Worm (Caenorhabditis elegans) whole organism, young adult: Measurements from ENCODE around the gene srxa-14.

ENCODE experiments used
- F49E8.2 ChIP-seq: sonication (generic microtip); optimal IDR thresholded peaks from 3 replicates; lab custom pipeline; 2017; ENCODE audit warnings: missing genetic modification characterization, mild to moderate bottlenecking, missing compliant biosample characterization, antibody characterized with exemption, moderate library complexity; ENCODE audit not compliant: insufficient read depth
- Y53F4B.3 ChIP-seq: fragments of 200-800 bp; sonication (Bioruptor generic); IDR thresholded peaks from 2 replicates; pipeline ENCODE4 v1.3.6; 2022; ENCODE audit warnings: missing genetic modification reagents, missing genetic modification characterization, missing compliant biosample characterization
- efl-1 ChIP-seq: fragments of 150-350 bp; optimal IDR thresholded peaks from 2 replicates; lab custom pipeline; 2014; ENCODE audit warnings: missing biosample characterization, missing genetic modification reagents, missing genetic modification characterization
- gei-17 ChIP-seq: fragments of 200-800 bp; sonication (Bioruptor generic); optimal IDR thresholded peaks from 2 replicates; lab custom pipeline; 2018; ENCODE audit warnings: mild to moderate bottlenecking, missing genetic modification characterization, missing compliant biosample characterization
- hmg-20 ChIP-seq: fragments of 200-800 bp; sonication (Bioruptor generic); IDR thresholded peaks from 2 replicates; pipeline ENCODE4 v1.3.6; 2022; ENCODE audit warnings: missing genetic modification reagents, missing genetic modification characterization, missing compliant biosample characterization
- nfya-1 ChIP-seq: sonication (generic microtip); optimal IDR thresholded peaks from 2 replicates; lab custom pipeline; 2017; ENCODE audit warnings: antibody characterized with exemption, missing compliant biosample characterization, missing genetic modification characterization, borderline replicate concordance; ENCODE audit not compliant: insufficient read depth
- nfyb-1 ChIP-seq: fragments of 200-800 bp; sonication (Bioruptor generic); IDR thresholded peaks from 2 replicates; pipeline ENCODE4 v1.3.6; 2022; ENCODE audit warnings: missing genetic modification reagents, missing genetic modification characterization, missing compliant biosample characterization
- snpc-4 ChIP-seq, 5 experiments: fragments of 150-350 bp in 1 of 5; sonication (generic microtip) in 4 of 5; optimal IDR thresholded peaks; 2 replicates each; lab custom pipeline; 2014 to 2018; ENCODE audit warnings: missing genetic modification characterization in 5 of 5, missing biosample characterization in 3 of 5, antibody characterized with exemption in 2 of 5, mild to moderate bottlenecking in 2 of 5, missing compliant biosample characterization in 2 of 5, missing genotype in 2 of 5, moderate library complexity in 2 of 5, missing genetic modification reagents in 1 of 5
- unc-62 ChIP-seq: fragments of 150-350 bp; optimal IDR thresholded peaks from 2 replicates; lab custom pipeline; 2014; ENCODE audit warnings: missing biosample characterization, missing genetic modification reagents, missing genetic modification characterization

- TF ChIP-seq nfya-1 (tag; lab: Kevin White, UChicago) = no peak
- TF ChIP-seq hmg-20 (GFP tag; lab: Robert Waterston, UW) = no peak
- no peak for TF ChIP-seq F49E8.2 (tag; lab: Kevin White, UChicago)
- TF ChIP-seq gei-17 (GFP tag; lab: Kevin White, UChicago) = no peak
- no peak for TF ChIP-seq efl-1 (GFP tag; lab: Kevin White, UChicago)
- TF ChIP-seq nfyb-1 (GFP tag; lab: Robert Waterston, UW) = no peak
- no peak for TF ChIP-seq snpc-4 (GFP tag; optimal IDR thresholded peaks at IDR 0.05; lab: Kevin White, UChicago)
- no peak for TF ChIP-seq snpc-4 (tag; optimal IDR thresholded peaks at IDR 0.05; lab: Kevin White, UChicago)
- TF ChIP-seq Y53F4B.3 = no peak
- TF ChIP-seq unc-62 (GFP tag; lab: Kevin White, UChicago) = no peak
Observed at ce11 chrV:20603014-20603413, 36.4 kb upstream of the srxa-14 start, which contains the start of gene ttr-11.
